Worm (Caenorhabditis elegans) whole organism, L1 larva: Measurements from ENCODE around the gene C25F9.4.

Experiments used
- efl-3 ChIP-seq: fragments of 200-800 bp; sonication (Bioruptor generic); optimal IDR thresholded peaks from 2 replicates; lab custom pipeline; 2018; ENCODE audit warnings: mild to moderate bottlenecking, missing genetic modification characterization, missing compliant biosample characterization
- elt-2 ChIP-seq: sonication (generic microtip); optimal IDR thresholded peaks from 2 replicates; lab custom pipeline; 2016; ENCODE audit warnings: missing genetic modification characterization, mild to moderate bottlenecking, inconsistent platforms, missing compliant biosample characterization, missing genetic modification reagents
- nhr-90 ChIP-seq: sonication (generic microtip); optimal IDR thresholded peaks from 2 replicates; lab custom pipeline; 2016; ENCODE audit warnings: mild to moderate bottlenecking, missing genetic modification characterization, missing compliant biosample characterization; ENCODE audit not compliant: poor library complexity
- pax-3 ChIP-seq: fragments of 200-800 bp; sonication (Bioruptor generic); optimal IDR thresholded peaks from 2 replicates; lab custom pipeline; 2018; ENCODE audit warnings: mild to moderate bottlenecking, missing genetic modification characterization, moderate library complexity, missing compliant biosample characterization
- sptf-1 ChIP-seq: fragments of 150-350 bp; optimal IDR thresholded peaks from 2 replicates; lab custom pipeline; 2014; ENCODE audit warnings: missing biosample characterization, missing genetic modification characterization

DNA sequence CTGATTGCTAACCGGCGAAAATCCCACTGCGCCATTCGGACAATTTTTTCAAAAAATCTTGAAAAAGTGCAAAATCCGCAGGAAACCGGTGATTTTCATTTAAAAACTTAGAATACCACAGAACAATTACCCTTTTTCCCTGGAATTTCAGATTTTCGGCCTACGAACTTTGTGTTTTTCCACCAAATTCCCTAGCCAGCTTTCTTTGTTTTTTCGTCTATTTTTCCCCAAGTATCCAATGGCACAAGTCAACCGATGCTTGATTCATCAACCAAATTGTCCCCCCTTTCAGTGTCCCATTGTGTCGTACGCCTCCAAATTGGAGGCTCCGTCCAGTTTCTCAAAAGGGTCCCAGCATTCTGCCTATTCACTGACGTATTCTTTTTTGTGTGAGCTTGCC is 46.2 kb downstream of the C25F9.4 start, which contains the start of gene Y43F8A.1:
- TF ChIP-seq nhr-90 (tag; lab: Kevin White, UChicago) (no peak), pax-3 (tag; lab: Kevin White, UChicago) (no peak), elt-2 (tag; lab: Kevin White, UChicago) (no peak), sptf-1 (no peak), efl-3 (GFP tag; lab: Kevin White, UChicago) (no peak)
